Fruit fly (Drosophila melanogaster) S2 (cell line): ENCODE measurements around the gene CG9184.

ENCODE experiments used
- CG8478 ChIP-seq: fragments of >200 bp; optimal IDR thresholded peaks from 2 replicates; lab custom pipeline; 2018
- CTCF ChIP-seq, 2 experiments: fragments of >200 bp; optimal IDR thresholded peaks; 2 replicates each; lab custom pipeline; 2018

dm6 chr3L:1324818-1325625, 2.4 kb upstream of the CG9184 start:
- no peak for TF ChIP-seq CG8478 (lab: Kevin White, UChicago)
- no peak for TF ChIP-seq CTCF (optimal IDR thresholded peaks at IDR 0.05; lab: Kevin White, UChicago)
